Worm (Caenorhabditis elegans): ENCODE data around the gene erd-2.1.
A peak's percentile ranks its signal among the peaks of the same experiment; 100 is the strongest.

The erd-2.1 gene

ce11 chrX:10146592-10146991, 12.0 kb downstream of the erd-2.1 start, which contains the start of gene unc-115 (continued):
- TF ChIP-seq saeg-2 (GFP tag; IDR thresholded peaks at IDR 0.05) (no peak), ceh-32 (tag; optimal IDR thresholded peaks at IDR 0.05; ENCODE audit: poor library complexity) (peak; percentile 61), dmd-6 (GFP tag; IDR thresholded peaks at IDR 0.05) (peak; percentile 48), hlh-11 (tag; optimal IDR thresholded peaks at IDR 0.05) (peak; percentile 92), F26F4.8 (GFP tag; conservative IDR thresholded peaks at IDR 0.05) (no peak), daf-19 (GFP tag; conservative IDR thresholded peaks at IDR 0.05) (no peak), zip-2 (tag; optimal IDR thresholded peaks at IDR 0.05) (no peak), lir-3 (tag; optimal IDR thresholded peaks at IDR 0.05) (peak; percentile 24), dve-1 (tag; optimal IDR thresholded peaks at IDR 0.05; ENCODE audit: insufficient read depth) (peak; percentile 73), snpc-4 (tag; optimal IDR thresholded peaks at IDR 0.05) (peak; percentile 6), daf-12 (tag; optimal IDR thresholded peaks at IDR 0.05) (no peak), egl-27 (tag; optimal IDR thresholded peaks at IDR 0.05) (no peak), ces-1 (GFP tag; optimal IDR thresholded peaks at IDR 0.05) (peak; percentile 74), jun-1 (tag; optimal IDR thresholded peaks at IDR 0.05) (no peak), ztf-7 (tag; optimal IDR thresholded peaks at IDR 0.05) (no peak), nhr-111 (GFP tag; optimal IDR thresholded peaks at IDR 0.05) (no peak), skn-1 (tag; optimal IDR thresholded peaks at IDR 0.05) (no peak), lin-13 (GFP tag; optimal IDR thresholded peaks at IDR 0.05) (peak; percentile 72), nhr-76 (tag; optimal IDR thresholded peaks at IDR 0.05) (no peak), lin-39 (tag; optimal IDR thresholded peaks at IDR 0.05) (peak; percentile 67), zfp-3 (GFP tag; conservative IDR thresholded peaks at IDR 0.05) (0 out of 2 replicates have a peak, but pooled peaks have one; percentile 9), D1046.2 (GFP tag; IDR thresholded peaks at IDR 0.05) (no peak), Y5F2A.4 (GFP tag; optimal IDR thresholded peaks at IDR 0.05) (no peak), daf-16 (GFP tag; optimal IDR thresholded peaks at IDR 0.05) (peak in 1 of 2 experiments; percentile 20), daf-16 (tag; optimal IDR thresholded peaks at IDR 0.05) (peak; percentile 35), F10B5.3 (tag; optimal IDR thresholded peaks at IDR 0.05) (peak; percentile 35), zip-11 (GFP tag; IDR thresholded peaks at IDR 0.05) (no peak), nhr-77 (tag; optimal IDR thresholded peaks at IDR 0.05) (no peak), ztf-11 (tag; optimal IDR thresholded peaks at IDR 0.05) (no peak), gei-8 (GFP tag; optimal IDR thresholded peaks at IDR 0.05) (peak; percentile 27), snpc-1.2 (GFP tag; IDR thresholded peaks at IDR 0.05) (peak; percentile 47; the same call in 1 of the 2 replicates), dmd-8 (GFP tag; IDR thresholded peaks at IDR 0.05) (peak; percentile 77; the same call in 1 of the 2 replicates), ceh-28 (tag; optimal IDR thresholded peaks at IDR 0.05) (peak; percentile 78), tag-97 (GFP tag; IDR thresholded peaks at IDR 0.05) (no peak), mdl-1 (tag; optimal IDR thresholded peaks at IDR 0.05) (peak; percentile 64 to 75), dmd-9 (GFP tag; IDR thresholded peaks at IDR 0.05) (no peak), lim-7 (GFP tag; IDR thresholded peaks at IDR 0.05) (no peak), T20F7.1 (GFP tag; optimal IDR thresholded peaks at IDR 0.05) (no peak), R02D3.7 (tag; optimal IDR thresholded peaks at IDR 0.05) (no peak), ceh-62 (tag; optimal IDR thresholded peaks at IDR 0.05) (no peak), php-3 (GFP tag; IDR thresholded peaks at IDR 0.05) (peak; percentile 31; the same call in 1 of the 2 replicates), sdz-12 (GFP tag; optimal IDR thresholded peaks at IDR 0.05) (no peak), mdt-29 (GFP tag; IDR thresholded peaks at IDR 0.05) (no peak), set-16 (GFP tag; IDR thresholded peaks at IDR 0.05) (peak; percentile 96), mxl-3 (GFP tag; optimal IDR thresholded peaks at IDR 0.05) (peak; percentile 85), ceh-82 (tag; optimal IDR thresholded peaks at IDR 0.05) (no peak), daf-8 (GFP tag; IDR thresholded peaks at IDR 0.05) (0 out of 2 replicates have a peak, but pooled peaks have one; percentile 59), hlh-30 (tag; optimal IDR thresholded peaks at IDR 0.05; ENCODE audit: insufficient read depth) (peak; percentile 72), Y105C5A.15 (GFP tag; IDR thresholded peaks at IDR 0.05) (no peak), nhr-28 (tag; optimal IDR thresholded peaks at IDR 0.05) (peak; percentile 56), vab-7 (GFP tag; IDR thresholded peaks at IDR 0.05) (0 out of 2 replicates have a peak, but pooled peaks have one; percentile 26), spr-3 (GFP tag; optimal IDR thresholded peaks at IDR 0.05) (no peak)

All from whole organism, L4 larva.